Worm (Caenorhabditis elegans): Measurements from ENCODE around the gene C56G2.15.

ce11 chrIII:6399424-6399823, 31.7 kb upstream of the C56G2.15 start:
- TF ChIP-seq unc-39 (tag; optimal IDR thresholded peaks at IDR 0.05) (no peak), sptf-1 (tag; optimal IDR thresholded peaks at IDR 0.05) (no peak), blmp-1 (tag; optimal IDR thresholded peaks at IDR 0.05) (no peak), nhr-28 (tag; optimal IDR thresholded peaks at IDR 0.05) (no peak), lin-13 (tag; optimal IDR thresholded peaks at IDR 0.05) (no peak), drap-1 (GFP tag; optimal IDR thresholded peaks at IDR 0.05) (no peak), nhr-12 (tag; optimal IDR thresholded peaks at IDR 0.05) (no peak), nhr-76 (tag; optimal IDR thresholded peaks at IDR 0.05) (no peak), snpc-4 (tag; optimal IDR thresholded peaks at IDR 0.05) (no peak), pha-4 (tag; optimal IDR thresholded peaks at IDR 0.05) (no peak), unc-62 (GFP tag; optimal IDR thresholded peaks at IDR 0.05) (no peak)
